Worm (Caenorhabditis elegans) whole organism, L2 larva: ENCODE results near the gene fbxa-69.

ENCODE experiments used
- ama-1 ChIP-seq: fragments of 150-350 bp; optimal IDR thresholded peaks from 2 replicates; lab custom pipeline; 2018; ENCODE audit warnings: inconsistent platforms
- fos-1 ChIP-seq: fragments of 150-350 bp; optimal IDR thresholded peaks from 2 replicates; lab custom pipeline; 2014; ENCODE audit warnings: missing biosample characterization, missing genetic modification characterization
- lin-13 ChIP-seq: fragments of 150-350 bp; optimal IDR thresholded peaks from 2 replicates; lab custom pipeline; 2014; ENCODE audit warnings: missing biosample characterization, missing genetic modification reagents, missing genetic modification characterization
- nhr-10 ChIP-seq: sonication (generic microtip); optimal IDR thresholded peaks from 2 replicates; lab custom pipeline; 2017; ENCODE audit warnings: missing biosample characterization, missing genetic modification characterization
- nhr-25 ChIP-seq: fragments of 150-350 bp; sonication (generic microtip); optimal IDR thresholded peaks from 3 replicates; lab custom pipeline; 2014; ENCODE audit warnings: missing biosample characterization, missing genetic modification characterization
- nhr-77 ChIP-seq: fragments of 150-350 bp; optimal IDR thresholded peaks from 2 replicates; lab custom pipeline; 2014; ENCODE audit warnings: missing biosample characterization, missing genetic modification characterization
- sma-3 ChIP-seq: sonication (generic microtip); optimal IDR thresholded peaks from 2 replicates; lab custom pipeline; 2016; ENCODE audit warnings: missing genetic modification reagents, missing genetic modification characterization, missing compliant biosample characterization
- ztf-4 ChIP-seq: fragments of 150-350 bp; optimal IDR thresholded peaks from 2 replicates; lab custom pipeline; 2014; ENCODE audit warnings: missing biosample characterization, missing genetic modification characterization

- TF ChIP-seq fos-1 (tag; lab: Kevin White, UChicago) (no peak), nhr-77 (no peak), ama-1 (lab: Kevin White, UChicago) (no peak), sma-3 (GFP tag; lab: Kevin White, UChicago) (no peak), lin-13 (GFP tag; lab: Kevin White, UChicago) (no peak), ztf-4 (tag; lab: Kevin White, UChicago) (no peak), nhr-10 (no peak), nhr-25 (tag; lab: Kevin White, UChicago) (no peak)
Measured at ce11 chrV:15824866-15825265, 9.1 kb upstream of the fbxa-69 start, which contains the start of gene srbc-50.
